Worm (Caenorhabditis elegans) whole organism, L3 larva: Measurements from ENCODE around the gene npr-10.

ENCODE experiments used
- R02D3.7 ChIP-seq: fragments of 150-350 bp; optimal IDR thresholded peaks from 2 replicates; lab custom pipeline; 2014; ENCODE audit warnings: missing biosample characterization, missing genetic modification characterization
- ZK546.5 ChIP-seq: sonication (generic microtip); optimal IDR thresholded peaks from 2 replicates; lab custom pipeline; 2017; ENCODE audit warnings: missing biosample characterization, missing genetic modification characterization
- aly-2 ChIP-seq: fragments of 150-350 bp; optimal IDR thresholded peaks from 2 replicates; lab custom pipeline; 2014; ENCODE audit warnings: missing biosample characterization, missing genetic modification characterization
- ceh-16 ChIP-seq: sonication (generic microtip); optimal IDR thresholded peaks from 2 replicates; lab custom pipeline; 2017; ENCODE audit warnings: missing biosample characterization, missing genetic modification characterization
- ceh-28 ChIP-seq: fragments of 150-350 bp; optimal IDR thresholded peaks from 2 replicates; lab custom pipeline; 2014; ENCODE audit warnings: missing biosample characterization, missing genetic modification reagents, missing genetic modification characterization
- ceh-82 ChIP-seq: fragments of 150-350 bp; optimal IDR thresholded peaks from 2 replicates; lab custom pipeline; 2014; ENCODE audit warnings: missing biosample characterization, missing genetic modification characterization
- daf-12 ChIP-seq: fragments of 150-350 bp; optimal IDR thresholded peaks from 2 replicates; lab custom pipeline; 2014; ENCODE audit warnings: missing biosample characterization, missing genetic modification reagents, missing genetic modification characterization
- egl-27 ChIP-seq: sonication (generic microtip); optimal IDR thresholded peaks from 4 replicates; lab custom pipeline; 2017; ENCODE audit warnings: missing biosample characterization, missing genetic modification reagents, missing genetic modification characterization
- egl-5 ChIP-seq: fragments of 150-350 bp; optimal IDR thresholded peaks from 2 replicates; lab custom pipeline; 2017; ENCODE audit warnings: missing biosample characterization, missing genetic modification reagents, missing genetic modification characterization, inconsistent platforms
- elt-1 ChIP-seq: fragments of 150-350 bp; optimal IDR thresholded peaks from 2 replicates; lab custom pipeline; 2014; ENCODE audit warnings: missing biosample characterization, missing genetic modification characterization
- elt-2 ChIP-seq: sonication (generic microtip); optimal IDR thresholded peaks from 2 replicates; lab custom pipeline; 2016; ENCODE audit warnings: missing genetic modification reagents, mild to moderate bottlenecking, missing genetic modification characterization, missing compliant biosample characterization
- elt-3 ChIP-seq, 3 experiments: fragments of 150-350 bp in 1 of 3; sonication (generic microtip) in 2 of 3; optimal IDR thresholded peaks; 2 replicates in 2 of 3; 4 replicates in 1 of 3; lab custom pipeline; 2014 to 2017; ENCODE audit warnings: missing biosample characterization in 3 of 3, missing genetic modification characterization in 3 of 3
- fkh-10 ChIP-seq: sonication (generic microtip); optimal IDR thresholded peaks from 2 replicates; lab custom pipeline; 2017; ENCODE audit warnings: missing biosample characterization, missing genetic modification reagents, missing genetic modification characterization
- fos-1 ChIP-seq: fragments of 150-350 bp; optimal IDR thresholded peaks from 2 replicates; lab custom pipeline; 2014; ENCODE audit warnings: missing biosample characterization, missing genetic modification characterization
- hmg-11 ChIP-seq: sonication (generic microtip); optimal IDR thresholded peaks from 2 replicates; lab custom pipeline; 2016; ENCODE audit warnings: missing genetic modification characterization, missing compliant biosample characterization
- jun-1 ChIP-seq: fragments of 150-350 bp; optimal IDR thresholded peaks from 2 replicates; lab custom pipeline; 2014; ENCODE audit warnings: missing biosample characterization, missing genetic modification reagents, missing genetic modification characterization
- lin-15B ChIP-seq: fragments of 150-350 bp; optimal IDR thresholded peaks from 2 replicates; lab custom pipeline; 2014; ENCODE audit warnings: missing biosample characterization, missing genetic modification characterization
- lin-39 ChIP-seq: fragments of 150-350 bp; optimal IDR thresholded peaks from 2 replicates; lab custom pipeline; 2018; ENCODE audit warnings: missing biosample characterization, missing genetic modification reagents, missing genetic modification characterization
- lsy-12 ChIP-seq: sonication (generic microtip); optimal IDR thresholded peaks from 2 replicates; lab custom pipeline; 2016; ENCODE audit warnings: mild to moderate bottlenecking, missing genetic modification characterization, missing compliant biosample characterization
- mdl-1 ChIP-seq: fragments of 150-350 bp; optimal IDR thresholded peaks from 2 replicates; lab custom pipeline; 2014; ENCODE audit warnings: missing biosample characterization, missing genetic modification characterization
- nfya-1 ChIP-seq: sonication (generic microtip); optimal IDR thresholded peaks from 2 replicates; lab custom pipeline; 2017; ENCODE audit warnings: missing genetic modification characterization, mild to moderate bottlenecking, missing compliant biosample characterization, antibody characterized with exemption, moderate library complexity; ENCODE audit not compliant: insufficient read depth
- nhr-11 ChIP-seq: fragments of 150-350 bp; optimal IDR thresholded peaks from 2 replicates; lab custom pipeline; 2014; ENCODE audit warnings: missing biosample characterization, missing genetic modification characterization
- nhr-12 ChIP-seq: fragments of 150-350 bp; optimal IDR thresholded peaks from 2 replicates; lab custom pipeline; 2014; ENCODE audit warnings: missing biosample characterization, missing genetic modification characterization
- nhr-23 ChIP-seq: fragments of 150-350 bp; optimal IDR thresholded peaks from 2 replicates; lab custom pipeline; 2014; ENCODE audit warnings: missing biosample characterization, missing genetic modification reagents, missing genetic modification characterization
- nhr-237 ChIP-seq: fragments of 150-350 bp; optimal IDR thresholded peaks from 2 replicates; lab custom pipeline; 2014; ENCODE audit warnings: missing biosample characterization, missing genetic modification characterization
- nhr-25 ChIP-seq: sonication (generic microtip); optimal IDR thresholded peaks from 2 replicates; lab custom pipeline; 2017; ENCODE audit warnings: missing biosample characterization, missing genetic modification characterization
- nhr-43 ChIP-seq: sonication (generic microtip); optimal IDR thresholded peaks from 2 replicates; lab custom pipeline; 2016; ENCODE audit warnings: mild to moderate bottlenecking, missing genetic modification characterization, missing compliant biosample characterization; ENCODE audit not compliant: poor library complexity, severe bottlenecking
- nhr-76 ChIP-seq: fragments of 150-350 bp; sonication (generic microtip); optimal IDR thresholded peaks from 5 replicates; lab custom pipeline; 2014; ENCODE audit warnings: missing biosample characterization, missing genetic modification characterization
- nhr-77 ChIP-seq: fragments of 150-350 bp; optimal IDR thresholded peaks from 2 replicates; lab custom pipeline; 2014; ENCODE audit warnings: missing biosample characterization, missing genetic modification characterization
- pha-4 ChIP-seq: fragments of 150-350 bp; optimal IDR thresholded peaks from 2 replicates; lab custom pipeline; 2014; ENCODE audit warnings: missing biosample characterization, missing genetic modification reagents, missing genetic modification characterization
- pqm-1 ChIP-seq: fragments of 150-350 bp; optimal IDR thresholded peaks from 2 replicates; lab custom pipeline; 2017; ENCODE audit warnings: missing biosample characterization, missing genetic modification characterization, inconsistent platforms
- sea-2 ChIP-seq: fragments of 150-350 bp; sonication (generic microtip); optimal IDR thresholded peaks from 4 replicates; lab custom pipeline; 2014; ENCODE audit warnings: missing biosample characterization, missing genetic modification reagents, missing genetic modification characterization
- skn-1 ChIP-seq: fragments of 150-350 bp; optimal IDR thresholded peaks from 2 replicates; lab custom pipeline; 2014; ENCODE audit warnings: missing biosample characterization, missing genetic modification characterization
- snpc-4 ChIP-seq: fragments of 150-350 bp; optimal IDR thresholded peaks from 2 replicates; lab custom pipeline; 2014; ENCODE audit warnings: missing biosample characterization, missing genetic modification characterization
- tbx-2 ChIP-seq: sonication (generic microtip); optimal IDR thresholded peaks from 2 replicates; lab custom pipeline; 2016; ENCODE audit warnings: mild to moderate bottlenecking, missing genetic modification characterization, missing compliant biosample characterization
- unc-39 ChIP-seq: sonication (generic microtip); optimal IDR thresholded peaks from 4 replicates; lab custom pipeline; 2017; ENCODE audit warnings: missing biosample characterization, missing genetic modification characterization
- zag-1 ChIP-seq: fragments of 150-350 bp; optimal IDR thresholded peaks from 2 replicates; lab custom pipeline; 2014; ENCODE audit warnings: missing biosample characterization, missing genetic modification characterization

Gene npr-10

ce11 chrX:12979747-12980146 lies 52.8 kb downstream of the npr-10 start:
- TF ChIP-seq nhr-25 (tag; lab: Kevin White, UChicago), result no peak
- peak; percentile 70 for TF ChIP-seq elt-2 (tag; lab: Kevin White, UChicago)
- TF ChIP-seq pqm-1 (tag; lab: Kevin White, UChicago), result peak; percentile 54
- no peak for TF ChIP-seq nhr-12

ce11 chrX:12978569-12978968 lies 53.9 kb downstream of the npr-10 start:
- no peak for TF ChIP-seq lin-39 (tag; lab: Kevin White, UChicago)
- TF ChIP-seq elt-2 (tag; lab: Kevin White, UChicago), result no peak
- TF ChIP-seq ZK546.5 (tag; lab: Kevin White, UChicago), result no peak
- TF ChIP-seq fkh-10 (GFP tag; lab: Kevin White, UChicago), result no peak
- no peak for TF ChIP-seq nhr-25 (tag; lab: Kevin White, UChicago)
- TF ChIP-seq nhr-76 (tag; lab: Kevin White, UChicago), result no peak
- no peak for TF ChIP-seq unc-39 (tag; lab: Kevin White, UChicago)
- TF ChIP-seq jun-1 (tag; lab: Kevin White, UChicago), result no peak
- TF ChIP-seq nhr-43 (tag; lab: Kevin White, UChicago), result no peak

ce11 chrX:12977451-12977850 lies 55.1 kb downstream of the npr-10 start, which contains the start of gene F11C1.9:
F11C1.9 (minus strand) TSS chrX:12977551.
- no peak for TF ChIP-seq ceh-16 (tag; lab: Kevin White, UChicago)
- no peak for TF ChIP-seq elt-1 (tag; lab: Kevin White, UChicago)
- no peak for TF ChIP-seq pqm-1 (tag; lab: Kevin White, UChicago)
- no peak for TF ChIP-seq sea-2 (GFP tag; lab: Kevin White, UChicago)
- TF ChIP-seq elt-2 (tag; lab: Kevin White, UChicago), result peak; percentile 18
- TF ChIP-seq pha-4 (tag; lab: Kevin White, UChicago), result peak; percentile 6
- TF ChIP-seq aly-2, result no peak
- TF ChIP-seq nhr-237, result no peak
- TF ChIP-seq fos-1 (tag; lab: Kevin White, UChicago), result no peak
- TF ChIP-seq mdl-1 (tag; lab: Kevin White, UChicago), result no peak
- TF ChIP-seq, all 47 proteins: peak for 2

- TF ChIP-seq ZK546.5 (tag; lab: Kevin White, UChicago), result no peak
- TF ChIP-seq nhr-237, result no peak
- no peak for TF ChIP-seq unc-39 (tag; lab: Kevin White, UChicago)
- no peak for TF ChIP-seq nhr-11 (tag; lab: Kevin White, UChicago)
- TF ChIP-seq jun-1 (tag; lab: Kevin White, UChicago), result no peak
- no peak for TF ChIP-seq zag-1 (tag; lab: Kevin White, UChicago)
- no peak for TF ChIP-seq elt-2 (tag; lab: Kevin White, UChicago)
- no peak for TF ChIP-seq fkh-10 (GFP tag; lab: Kevin White, UChicago)
- TF ChIP-seq snpc-4, result no peak
- no peak for TF ChIP-seq ceh-16 (tag; lab: Kevin White, UChicago)
- no peak for TF ChIP-seq egl-5
- TF ChIP-seq sea-2 (GFP tag; lab: Kevin White, UChicago), result no peak
- no peak for TF ChIP-seq egl-27 (tag; lab: Kevin White, UChicago)
- TF ChIP-seq aly-2, result no peak
- no peak for TF ChIP-seq skn-1 (tag; lab: Kevin White, UChicago)
- TF ChIP-seq, all 47 proteins: peak for 0
Measured at ce11 chrX:12976774-12977173, 55.7 kb downstream of the npr-10 start, which contains the start of the genes F11C1.4 and F11C1.10. F11C1.4 (plus strand) TSS chrX:12977074. F11C1.10 (plus strand) TSS chrX:12977082.

- peak; percentile 86 for TF ChIP-seq nhr-43 (tag; lab: Kevin White, UChicago)
- peak; percentile 4 for TF ChIP-seq ceh-82
- peak; percentile 61 for TF ChIP-seq elt-1 (tag; lab: Kevin White, UChicago)
- peak in 1 of 3 experiments; percentile 24 for TF ChIP-seq elt-3 (tag; optimal IDR thresholded peaks at IDR 0.05; lab: Kevin White, UChicago)
- peak; percentile 96 for TF ChIP-seq nhr-23 (tag; lab: Kevin White, UChicago)
- peak; percentile 6 for TF ChIP-seq lsy-12
- TF ChIP-seq jun-1 (tag; lab: Kevin White, UChicago), result peak; percentile 61
- peak; percentile 70 for TF ChIP-seq hmg-11 (tag; lab: Kevin White, UChicago)
- no peak for TF ChIP-seq daf-12 (tag; lab: Kevin White, UChicago)
- no peak for TF ChIP-seq fkh-10 (GFP tag; lab: Kevin White, UChicago)
- TF ChIP-seq tbx-2 (tag; lab: Kevin White, UChicago), result peak; percentile 35
- TF ChIP-seq nhr-77 (tag; lab: Kevin White, UChicago), result no peak
- peak; percentile 40 for TF ChIP-seq pqm-1 (tag; lab: Kevin White, UChicago)
- TF ChIP-seq lin-15B (tag; lab: Kevin White, UChicago), result peak; percentile 81
- no peak for TF ChIP-seq nfya-1
- TF ChIP-seq lin-39 (tag; lab: Kevin White, UChicago), result peak; percentile 68
- peak; percentile 20 for TF ChIP-seq elt-2 (tag; lab: Kevin White, UChicago)
- no peak for TF ChIP-seq snpc-4
- TF ChIP-seq R02D3.7 (tag; lab: Kevin White, UChicago), result peak; percentile 52
- peak; percentile 87 for TF ChIP-seq pha-4 (tag; lab: Kevin White, UChicago)
- TF ChIP-seq ceh-28 (tag; lab: Kevin White, UChicago), result peak; percentile 55
- peak; percentile 94 for TF ChIP-seq nhr-25 (tag; lab: Kevin White, UChicago)
- TF ChIP-seq, all 47 proteins: peak for 17
Measured at ce11 chrX:12975595-12976089, 56.9 kb downstream of the npr-10 start, which contains the start of gene ppk-3. ppk-3 (minus strand) TSS chrX:12975645.
